Comparison of ENCODE assay signal across 2 worm cellular contexts in genomic region chrIII:12439056-12439455, ce11.
A peak's percentile ranks its signal among the peaks of the same experiment; 100 is the strongest.
TF ChIP-seq lines count a peak whose summit lies in the region.

No protein-coding gene starts in this region.

TF ChIP-seq in whole organism, L4 larva, 104 proteins besides CTCF, POLR2A, EP300 and RAD21:
- no peak for TF ChIP-seq lin-13 (GFP tag; optimal IDR thresholded peaks at IDR 0.05; lab: Kevin White, UChicago)
- TF ChIP-seq nhr-6 (tag; optimal IDR thresholded peaks at IDR 0.05; lab: Kevin White, UChicago) = no peak
- TF ChIP-seq set-16 (GFP tag; IDR thresholded peaks at IDR 0.05; lab: Robert Waterston, UW) = peak; percentile 81
- no peak for TF ChIP-seq zag-1 (tag; optimal IDR thresholded peaks at IDR 0.05; lab: Kevin White, UChicago)
- no peak for TF ChIP-seq nhr-28 (tag; optimal IDR thresholded peaks at IDR 0.05; lab: Kevin White, UChicago)
- no peak for TF ChIP-seq ces-1 (GFP tag; optimal IDR thresholded peaks at IDR 0.05; lab: Kevin White, UChicago)
- no peak for TF ChIP-seq spr-3 (GFP tag; optimal IDR thresholded peaks at IDR 0.05; lab: Kevin White, UChicago)

TF ChIP-seq in whole organism, young adult, 124 proteins besides CTCF, POLR2A, EP300 and RAD21:
- no peak for TF ChIP-seq ZK185.1 (tag; optimal IDR thresholded peaks at IDR 0.05; lab: Kevin White, UChicago; ENCODE audit: poor library complexity, severe bottlenecking)
- peak; percentile 64; the same call in 1 of the 2 replicates for TF ChIP-seq egrh-3 (GFP tag; IDR thresholded peaks at IDR 0.05; lab: Robert Waterston, UW)
- peak; percentile 53; the same call in 1 of the 2 replicates for TF ChIP-seq zfh-2 (GFP tag; conservative IDR thresholded peaks at IDR 0.05; lab: Robert Waterston, UW)
